Worm (Caenorhabditis elegans) whole organism, midembryonic: ENCODE results near the gene F42C5.5.

Experiments
- T22C8.4 ChIP-seq: fragments of 200-800 bp; sonication (Bioruptor generic); IDR thresholded peaks from 2 replicates; pipeline ENCODE4 v1.3.6; 2022; ENCODE audit warnings: missing genetic modification characterization, missing compliant biosample characterization
- cog-1 ChIP-seq: sonication (generic microtip); optimal IDR thresholded peaks from 2 replicates; lab custom pipeline; 2016; ENCODE audit warnings: missing genetic modification characterization, missing compliant biosample characterization
- flt-1 ChIP-seq: fragments of 200-800 bp; sonication (Bioruptor generic); IDR thresholded peaks from 2 replicates; pipeline ENCODE4 v1.3.6; 2022; ENCODE audit warnings: missing genetic modification characterization, missing compliant biosample characterization
- klf-2 ChIP-seq: fragments of 200-800 bp; sonication (Bioruptor generic); conservative IDR thresholded peaks from 2 replicates; pipeline ENCODE4 v1.3.6; 2022; ENCODE audit warnings: missing genetic modification reagents, missing genetic modification characterization, missing compliant biosample characterization
- med-1 ChIP-seq: sonication (generic microtip); optimal IDR thresholded peaks from 2 replicates; lab custom pipeline; 2017; ENCODE audit warnings: missing genetic modification characterization, mild to moderate bottlenecking, missing compliant biosample characterization, antibody characterized with exemption, missing genetic modification reagents; ENCODE audit not compliant: insufficient read depth
- ref-1 ChIP-seq: fragments of 200-800 bp; sonication (Bioruptor generic); conservative IDR thresholded peaks from 2 replicates; pipeline ENCODE4 v1.3.6; 2022; ENCODE audit warnings: missing genetic modification reagents, missing genetic modification characterization, missing compliant biosample characterization
- tab-1 ChIP-seq: fragments of 200-800 bp; sonication (Bioruptor generic); IDR thresholded peaks from 2 replicates; pipeline ENCODE4 v1.3.6; 2022; ENCODE audit warnings: missing genetic modification characterization, missing compliant biosample characterization
- ztf-23 ChIP-seq: fragments of 200-800 bp; sonication (Bioruptor generic); IDR thresholded peaks from 2 replicates; pipeline ENCODE4 v1.3.6; 2022; ENCODE audit warnings: missing genetic modification reagents, missing genetic modification characterization, missing compliant biosample characterization
- ztf-29 ChIP-seq: fragments of 200-800 bp; sonication (Bioruptor generic); IDR thresholded peaks from 2 replicates; pipeline ENCODE4 v1.3.6; 2022; ENCODE audit warnings: missing genetic modification reagents, missing genetic modification characterization, missing compliant biosample characterization

F42C5.5 gene

DNA sequence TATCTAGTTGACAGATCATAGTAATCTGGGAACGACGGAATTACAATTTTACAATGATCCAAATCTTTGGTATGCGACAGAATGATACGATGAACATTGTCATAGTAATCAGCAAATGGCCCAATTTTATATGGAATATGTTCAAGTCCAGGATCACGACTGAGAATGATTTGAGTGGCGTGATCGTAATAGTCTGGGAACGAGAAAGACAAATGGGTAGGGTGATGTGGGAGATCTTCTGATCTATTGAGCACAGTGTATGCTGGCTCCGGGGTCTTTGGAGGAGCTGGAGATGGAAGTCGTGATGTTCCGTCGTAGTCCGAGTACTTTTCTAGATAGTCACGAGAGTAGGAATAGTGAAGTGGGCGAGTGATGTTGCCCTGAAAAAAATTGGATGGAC is 29.9 kb upstream of the F42C5.5 start:
- TF ChIP-seq ztf-23 (GFP tag; lab: Robert Waterston, UW) = no peak
- TF ChIP-seq ztf-29 (GFP tag; lab: Robert Waterston, UW) = no peak
- no peak for TF ChIP-seq flt-1 (GFP tag; lab: Robert Waterston, UW)

DNA sequence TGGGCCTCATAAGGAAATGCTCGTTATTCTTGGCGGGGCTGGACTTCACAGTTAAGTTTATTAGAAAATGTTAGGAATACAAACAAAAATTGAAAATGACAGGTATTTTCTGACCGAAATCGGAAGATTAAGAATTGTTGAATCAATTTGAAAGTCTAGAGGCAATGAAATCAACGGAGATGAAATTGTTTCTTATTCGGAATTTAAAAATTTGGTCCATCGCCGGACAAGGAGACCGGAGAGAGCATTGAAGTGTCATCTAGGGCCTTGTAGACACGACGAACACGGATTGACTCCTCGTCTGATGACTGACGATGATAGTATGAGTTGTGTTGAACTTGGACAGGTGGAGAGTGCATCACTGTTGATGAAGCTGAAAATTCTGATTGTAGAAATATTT is 26.7 kb upstream of the F42C5.5 start:
- TF ChIP-seq ref-1 (GFP tag; lab: Robert Waterston, UW) (no peak), ztf-29 (GFP tag; lab: Robert Waterston, UW) (no peak), T22C8.4 (GFP tag; lab: Robert Waterston, UW) (no peak), klf-2 (GFP tag; lab: Robert Waterston, UW) (no peak), tab-1 (GFP tag; lab: Robert Waterston, UW) (no peak), cog-1 (tag; lab: Kevin White, UChicago) (no peak), ztf-23 (GFP tag; lab: Robert Waterston, UW) (no peak), flt-1 (GFP tag; lab: Robert Waterston, UW) (no peak), med-1 (GFP tag; lab: Kevin White, UChicago) (no peak)

- TF ChIP-seq T22C8.4 (GFP tag; lab: Robert Waterston, UW) = no peak
- TF ChIP-seq ztf-23 (GFP tag; lab: Robert Waterston, UW) = 0 out of 2 replicates have a peak, but pooled peaks have one; percentile 47
- TF ChIP-seq ref-1 (GFP tag; lab: Robert Waterston, UW) = no peak
- TF ChIP-seq ztf-29 (GFP tag; lab: Robert Waterston, UW) = peak; percentile 35; the same call in 1 of the 2 replicates
- TF ChIP-seq klf-2 (GFP tag; lab: Robert Waterston, UW) = no peak
- TF ChIP-seq cog-1 (tag; lab: Kevin White, UChicago) = peak; percentile 68
- no peak for TF ChIP-seq med-1 (GFP tag; lab: Kevin White, UChicago)
- no peak for TF ChIP-seq tab-1 (GFP tag; lab: Robert Waterston, UW)
- TF ChIP-seq flt-1 (GFP tag; lab: Robert Waterston, UW) = 0 out of 2 replicates have a peak, but pooled peaks have one; percentile 29
Observed at ce11 chrIV:7319931-7320435, 26.0 kb upstream of the F42C5.5 start.

DNA sequence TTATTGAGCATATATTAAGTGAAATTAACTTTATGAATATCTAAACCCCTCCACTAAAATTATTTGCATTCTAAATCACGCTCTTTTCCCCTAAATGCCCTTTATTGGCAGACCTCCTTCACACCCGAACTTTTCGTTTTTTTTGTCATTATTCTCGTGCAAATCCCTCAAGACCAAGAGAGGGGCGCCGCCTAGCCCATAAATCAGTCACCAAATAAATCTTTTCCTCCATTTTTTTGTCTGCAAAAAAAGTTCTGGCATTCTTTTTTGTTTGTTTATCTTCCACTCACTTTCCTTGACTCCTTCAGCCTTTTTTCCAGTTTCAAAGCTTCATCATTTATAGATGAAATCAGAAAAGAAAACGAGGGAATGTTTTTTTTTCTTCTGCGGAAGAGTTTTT is 24.9 kb upstream of the F42C5.5 start:
- TF ChIP-seq cog-1 (tag; lab: Kevin White, UChicago) (no peak), T22C8.4 (GFP tag; lab: Robert Waterston, UW) (no peak), klf-2 (GFP tag; lab: Robert Waterston, UW) (no peak), ztf-23 (GFP tag; lab: Robert Waterston, UW) (no peak), ref-1 (GFP tag; lab: Robert Waterston, UW) (no peak), ztf-29 (GFP tag; lab: Robert Waterston, UW) (no peak), flt-1 (GFP tag; lab: Robert Waterston, UW) (no peak), tab-1 (GFP tag; lab: Robert Waterston, UW) (no peak), med-1 (GFP tag; lab: Kevin White, UChicago) (no peak)

DNA sequence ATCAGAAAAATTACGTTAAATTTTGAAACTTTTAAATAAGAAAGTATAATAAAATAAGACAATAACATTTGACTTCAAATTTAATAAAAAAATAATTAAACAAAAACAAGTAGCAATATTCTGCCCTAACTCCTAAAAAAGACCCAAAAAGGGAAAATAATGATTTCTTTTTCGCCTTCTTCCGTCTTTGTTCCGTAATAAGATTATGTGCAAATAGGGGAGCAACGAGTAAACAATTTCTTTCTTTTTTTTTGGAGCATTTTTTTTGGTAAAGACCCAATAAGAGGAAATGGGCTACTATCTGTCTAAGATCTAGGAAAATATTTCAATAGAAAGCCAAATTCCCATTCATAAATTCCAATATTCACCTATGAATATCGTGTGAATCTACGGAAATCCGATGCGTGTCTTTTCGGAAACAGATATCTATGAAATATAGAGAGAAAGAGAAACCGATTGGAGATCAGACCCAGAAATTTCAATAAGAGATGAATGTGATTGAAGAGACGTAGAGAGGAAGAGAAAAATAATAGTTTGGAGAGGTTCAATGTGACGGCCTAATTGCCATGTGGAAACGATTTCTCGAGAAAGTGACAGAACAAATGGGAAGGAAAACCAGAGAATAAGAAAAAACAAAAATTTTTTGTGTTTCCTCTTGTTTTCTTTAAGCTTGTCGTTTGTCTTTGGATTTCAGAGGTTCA is 24.0 kb upstream of the F42C5.5 start:
- no peak for TF ChIP-seq ztf-29 (GFP tag; lab: Robert Waterston, UW)
- no peak for TF ChIP-seq T22C8.4 (GFP tag; lab: Robert Waterston, UW)
- TF ChIP-seq ztf-23 (GFP tag; lab: Robert Waterston, UW) = no peak
- no peak for TF ChIP-seq klf-2 (GFP tag; lab: Robert Waterston, UW)

DNA sequence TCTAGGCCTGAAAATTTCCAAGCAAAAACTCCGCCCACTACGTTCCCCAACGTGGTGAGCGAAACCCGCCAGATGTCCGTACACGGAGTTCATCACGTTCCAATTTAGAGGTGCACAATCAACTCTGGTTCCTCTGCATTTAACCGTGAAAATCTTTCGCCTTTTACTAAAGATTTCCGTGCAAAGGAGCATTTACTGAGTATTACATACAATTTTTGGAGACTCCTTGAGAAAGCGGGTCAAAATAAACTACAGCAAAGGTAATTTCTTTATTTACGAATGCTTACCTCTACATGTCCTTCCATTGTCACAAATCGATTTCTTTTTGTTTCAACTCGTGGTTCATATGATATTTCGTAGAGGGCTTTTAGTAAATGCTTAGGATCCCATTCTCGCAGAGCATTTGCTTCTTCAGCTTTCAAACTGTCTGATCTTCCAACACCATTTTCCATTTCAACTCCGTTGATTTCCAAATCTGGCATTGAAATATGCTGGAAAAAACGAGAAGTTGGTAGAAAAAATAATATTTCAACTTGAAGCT is 22.7 kb upstream of the F42C5.5 start, which contains the start of gene F42C5.9:
TSS of gene F42C5.9 (minus strand) at position 491 of the 541 bp plus-strand sequence.
- TF ChIP-seq med-1 (GFP tag; lab: Kevin White, UChicago) = no peak
- TF ChIP-seq cog-1 (tag; lab: Kevin White, UChicago) = no peak
- TF ChIP-seq ref-1 (GFP tag; lab: Robert Waterston, UW) = no peak

DNA sequence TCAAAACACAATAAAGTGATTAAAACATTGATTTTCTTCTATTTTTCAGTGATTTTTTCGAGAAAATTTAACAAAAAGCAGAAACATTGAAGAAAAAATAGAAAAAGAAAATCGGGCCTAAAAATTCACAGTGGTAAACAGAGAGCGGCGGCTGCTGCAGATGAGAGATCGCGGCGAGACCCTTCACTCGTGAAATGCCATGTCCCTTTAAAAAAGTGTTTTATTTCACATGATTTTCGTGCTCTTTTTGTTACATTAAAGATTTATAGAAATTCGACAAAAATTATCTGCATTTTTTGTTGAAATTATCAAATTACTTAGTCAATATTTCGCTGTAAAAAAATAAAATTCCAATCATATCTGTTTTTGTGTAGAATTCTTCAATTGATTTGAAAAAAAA is 19.9 kb upstream of the F42C5.5 start:
- TF ChIP-seq cog-1 (tag; lab: Kevin White, UChicago) (peak; percentile 5), ztf-29 (GFP tag; lab: Robert Waterston, UW) (no peak)

DNA sequence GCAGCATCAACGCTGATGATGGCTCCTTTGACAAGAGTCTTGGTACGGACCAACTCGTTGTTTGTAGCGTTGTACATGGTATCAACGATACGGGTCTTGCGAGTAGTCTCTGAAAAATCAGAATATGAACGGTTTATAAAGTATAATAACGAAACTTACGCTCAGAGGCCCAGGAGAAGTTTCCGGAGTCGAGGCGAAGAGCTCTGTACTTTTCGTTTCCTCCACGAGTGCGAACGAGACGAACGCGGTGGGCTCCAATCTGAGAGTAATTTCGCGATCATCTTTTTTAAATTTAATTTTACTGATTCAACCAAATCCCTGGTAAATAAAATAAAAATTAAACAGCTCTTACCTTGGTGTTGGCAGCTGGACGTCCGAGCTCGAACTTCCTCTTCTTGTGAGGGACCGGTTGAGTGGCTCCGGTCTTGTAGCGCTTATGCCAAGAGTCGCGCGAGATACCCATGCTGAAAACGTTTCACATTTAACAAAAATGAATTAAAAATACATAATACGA is 19.4 kb upstream of the F42C5.5 start, which contains the start of gene rps-8:
TSS of gene rps-8 (minus strand) at position 464 of the 514 bp plus-strand sequence.
- TF ChIP-seq tab-1 (GFP tag; lab: Robert Waterston, UW) = no peak
- no peak for TF ChIP-seq ztf-29 (GFP tag; lab: Robert Waterston, UW)
- no peak for TF ChIP-seq ref-1 (GFP tag; lab: Robert Waterston, UW)
- TF ChIP-seq flt-1 (GFP tag; lab: Robert Waterston, UW) = no peak
- TF ChIP-seq med-1 (GFP tag; lab: Kevin White, UChicago) = no peak
- no peak for TF ChIP-seq klf-2 (GFP tag; lab: Robert Waterston, UW)
- no peak for TF ChIP-seq T22C8.4 (GFP tag; lab: Robert Waterston, UW)

- no peak for TF ChIP-seq med-1 (GFP tag; lab: Kevin White, UChicago)
- no peak for TF ChIP-seq T22C8.4 (GFP tag; lab: Robert Waterston, UW)
Observed at ce11 chrIV:7312620-7313194, 18.7 kb upstream of the F42C5.5 start.
